Worm (Caenorhabditis elegans) whole organism, young adult: Measurements from ENCODE around the gene srw-67.

Experiments used
- B0019.2 ChIP-seq: fragments of 200-800 bp; sonication (Bioruptor generic); conservative IDR thresholded peaks from 2 replicates; pipeline ENCODE4 v1.3.6; 2022; ENCODE audit warnings: missing genetic modification reagents, missing genetic modification characterization, missing compliant biosample characterization
- B0336.3 ChIP-seq: fragments of 200-800 bp; sonication (Bioruptor generic); IDR thresholded peaks from 2 replicates; pipeline ENCODE4 v1.3.6; 2022; ENCODE audit warnings: missing genetic modification characterization, missing compliant biosample characterization
- C17E4.6 ChIP-seq: fragments of 200-800 bp; sonication (Bioruptor generic); IDR thresholded peaks from 2 replicates; pipeline ENCODE4 v1.3.6; 2022; ENCODE audit warnings: missing genetic modification reagents, missing genetic modification characterization, missing compliant biosample characterization
- F37B4.10 ChIP-seq: fragments of 200-800 bp; sonication (Bioruptor generic); IDR thresholded peaks from 2 replicates; pipeline ENCODE4 v1.3.6; 2022; ENCODE audit warnings: missing genetic modification characterization, missing compliant biosample characterization
- F52B5.7 ChIP-seq: sonication (generic microtip); optimal IDR thresholded peaks from 2 replicates; lab custom pipeline; 2016; ENCODE audit warnings: mild to moderate bottlenecking, missing genetic modification characterization, missing compliant biosample characterization
- F57A8.1 ChIP-seq: fragments of 200-800 bp; sonication (Bioruptor generic); optimal IDR thresholded peaks from 2 replicates; lab custom pipeline; 2018; ENCODE audit warnings: mild to moderate bottlenecking, missing genetic modification characterization, moderate library complexity, missing compliant biosample characterization
- F57C9.4 ChIP-seq: sonication (generic microtip); optimal IDR thresholded peaks from 2 replicates; lab custom pipeline; 2017; ENCODE audit warnings: mild to moderate bottlenecking, missing genetic modification characterization, missing compliant biosample characterization
- T07F8.4 ChIP-seq: sonication (generic microtip); optimal IDR thresholded peaks from 2 replicates; lab custom pipeline; 2016; ENCODE audit warnings: mild to moderate bottlenecking, missing genetic modification characterization, moderate library complexity, missing compliant biosample characterization
- Y67H2A.10 ChIP-seq: fragments of 200-800 bp; sonication (Bioruptor generic); conservative IDR thresholded peaks from 2 replicates; pipeline ENCODE4 v1.3.6; 2022; ENCODE audit warnings: missing genetic modification reagents, missing genetic modification characterization, missing compliant biosample characterization
- athp-1 ChIP-seq: sonication (generic microtip); optimal IDR thresholded peaks from 2 replicates; lab custom pipeline; 2017; ENCODE audit warnings: mild to moderate bottlenecking, missing genetic modification characterization, missing compliant biosample characterization
- bed-1 ChIP-seq: fragments of 200-800 bp; sonication (Bioruptor generic); IDR thresholded peaks from 2 replicates; pipeline ENCODE4 v1.3.6; 2022; ENCODE audit warnings: missing genetic modification reagents, missing genetic modification characterization, missing compliant biosample characterization
- bed-2 ChIP-seq: fragments of 200-800 bp; sonication (Bioruptor generic); IDR thresholded peaks from 2 replicates; pipeline ENCODE4 v1.3.6; 2022; ENCODE audit warnings: missing genetic modification reagents, missing genetic modification characterization, missing compliant biosample characterization
- ccch-3 ChIP-seq: fragments of 200-800 bp; sonication (Bioruptor generic); optimal IDR thresholded peaks from 2 replicates; lab custom pipeline; 2018; ENCODE audit warnings: mild to moderate bottlenecking, missing genetic modification characterization, missing compliant biosample characterization
- cebp-1 ChIP-seq, 2 experiments: fragments of 200-800 bp in 1 of 2; sonication (Bioruptor generic) in 1 of 2; sonication (generic microtip) in 1 of 2; IDR thresholded peaks in 1 of 2; optimal IDR thresholded peaks in 1 of 2; 2 replicates each; pipeline versions ENCODE4 v1.3.6 to Lab custom; 2017 to 2022; ENCODE audit warnings: missing compliant biosample characterization in 2 of 2, missing genetic modification characterization in 2 of 2, mild to moderate bottlenecking in 1 of 2, missing genetic modification reagents in 1 of 2, moderate library complexity in 1 of 2
- ceh-27 ChIP-seq: fragments of 200-800 bp; sonication (Bioruptor generic); optimal IDR thresholded peaks from 2 replicates; lab custom pipeline; 2018; ENCODE audit warnings: mild to moderate bottlenecking, missing genetic modification characterization, moderate library complexity, missing compliant biosample characterization
- ceh-40 ChIP-seq: fragments of 200-800 bp; sonication (Bioruptor generic); IDR thresholded peaks from 2 replicates; pipeline ENCODE4 v1.3.6; 2022; ENCODE audit warnings: missing genetic modification characterization, missing compliant biosample characterization
- ceh-79 ChIP-seq: sonication (generic microtip); optimal IDR thresholded peaks from 2 replicates; lab custom pipeline; 2017; ENCODE audit warnings: mild to moderate bottlenecking, missing genetic modification characterization, missing compliant biosample characterization
- ceh-91 ChIP-seq: fragments of 200-800 bp; sonication (Bioruptor generic); IDR thresholded peaks from 2 replicates; pipeline ENCODE4 v1.3.6; 2022; ENCODE audit warnings: missing genetic modification reagents, missing genetic modification characterization, missing compliant biosample characterization
- chd-7 ChIP-seq: sonication (generic microtip); optimal IDR thresholded peaks from 2 replicates; lab custom pipeline; 2016; ENCODE audit warnings: mild to moderate bottlenecking, missing genetic modification characterization, moderate library complexity, missing compliant biosample characterization
- dox-1 ChIP-seq: fragments of 200-800 bp; sonication (Bioruptor generic); IDR thresholded peaks from 2 replicates; pipeline ENCODE4 v1.3.6; 2022; ENCODE audit warnings: missing genetic modification reagents, missing genetic modification characterization, missing compliant biosample characterization
- dpff-1 ChIP-seq: sonication (generic microtip); optimal IDR thresholded peaks from 2 replicates; lab custom pipeline; 2017; ENCODE audit warnings: mild to moderate bottlenecking, missing genetic modification characterization, missing compliant biosample characterization
- ets-4 ChIP-seq: fragments of 200-800 bp; sonication (Bioruptor generic); optimal IDR thresholded peaks from 2 replicates; lab custom pipeline; 2018; ENCODE audit warnings: mild to moderate bottlenecking, missing genetic modification characterization, missing compliant biosample characterization
- him-1 ChIP-seq: sonication (generic microtip); optimal IDR thresholded peaks from 2 replicates; lab custom pipeline; 2016; ENCODE audit warnings: missing genotype, missing genetic modification reagents, missing genetic modification characterization, missing compliant biosample characterization
- hmg-1.2 ChIP-seq: fragments of 200-800 bp; sonication (Bioruptor generic); IDR thresholded peaks from 2 replicates; pipeline ENCODE4 v1.3.6; 2022; ENCODE audit warnings: missing genetic modification reagents, missing genetic modification characterization, missing compliant biosample characterization
- hsf-1 ChIP-seq: fragments of 200-800 bp; sonication (Bioruptor generic); IDR thresholded peaks from 2 replicates; pipeline ENCODE4 v1.3.6; 2022; ENCODE audit warnings: missing genetic modification reagents, missing genetic modification characterization, missing compliant biosample characterization
- lin-40 ChIP-seq: sonication (generic microtip); optimal IDR thresholded peaks from 2 replicates; lab custom pipeline; 2016; ENCODE audit warnings: missing genetic modification characterization, mild to moderate bottlenecking, missing compliant biosample characterization, missing genotype, missing genetic modification reagents
- lsy-27 ChIP-seq: sonication (generic microtip); optimal IDR thresholded peaks from 2 replicates; lab custom pipeline; 2017; ENCODE audit warnings: missing genetic modification characterization, mild to moderate bottlenecking, missing compliant biosample characterization, antibody characterized with exemption, missing genotype, borderline replicate concordance; ENCODE audit not compliant: insufficient read depth
- mxl-1 ChIP-seq: sonication (generic microtip); optimal IDR thresholded peaks from 2 replicates; lab custom pipeline; 2016; ENCODE audit warnings: missing genetic modification characterization, missing compliant biosample characterization
- nfya-2 ChIP-seq: fragments of 200-800 bp; sonication (Bioruptor generic); IDR thresholded peaks from 2 replicates; pipeline ENCODE4 v1.3.6; 2022; ENCODE audit warnings: missing genetic modification reagents, missing genetic modification characterization, missing compliant biosample characterization
- nhr-120 ChIP-seq: fragments of 200-800 bp; sonication (Bioruptor generic); IDR thresholded peaks from 2 replicates; pipeline ENCODE4 v1.3.6; 2022; ENCODE audit warnings: missing genetic modification characterization, missing compliant biosample characterization
- nhr-27 ChIP-seq: fragments of 200-800 bp; sonication (Bioruptor generic); optimal IDR thresholded peaks from 2 replicates; lab custom pipeline; 2018; ENCODE audit warnings: mild to moderate bottlenecking, missing genetic modification characterization, moderate library complexity, missing compliant biosample characterization
- nhr-90 ChIP-seq: sonication (generic microtip); optimal IDR thresholded peaks from 2 replicates; lab custom pipeline; 2016; ENCODE audit warnings: missing genotype, mild to moderate bottlenecking, missing genetic modification characterization, missing compliant biosample characterization
- sea-2 ChIP-seq: fragments of 200-800 bp; sonication (Bioruptor generic); IDR thresholded peaks from 2 replicates; pipeline ENCODE4 v1.3.6; 2022; ENCODE audit warnings: missing genetic modification characterization, missing compliant biosample characterization
- snpc-1.1 ChIP-seq: sonication (generic microtip); optimal IDR thresholded peaks from 2 replicates; lab custom pipeline; 2017; ENCODE audit warnings: missing genetic modification characterization, mild to moderate bottlenecking, missing compliant biosample characterization, antibody characterized with exemption, moderate library complexity, missing genotype, missing genetic modification reagents; ENCODE audit not compliant: insufficient read depth
- snpc-1.3 ChIP-seq: sonication (generic microtip); optimal IDR thresholded peaks from 2 replicates; lab custom pipeline; 2017; ENCODE audit warnings: missing genetic modification characterization, mild to moderate bottlenecking, missing compliant biosample characterization, antibody characterized with exemption, moderate library complexity, missing genotype, missing genetic modification reagents; ENCODE audit not compliant: insufficient read depth
- somi-1 ChIP-seq: fragments of 200-800 bp; sonication (Bioruptor generic); optimal IDR thresholded peaks from 2 replicates; lab custom pipeline; 2018; ENCODE audit warnings: mild to moderate bottlenecking, missing genetic modification characterization, missing compliant biosample characterization
- sptf-2 ChIP-seq: fragments of 200-800 bp; sonication (Bioruptor generic); optimal IDR thresholded peaks from 2 replicates; lab custom pipeline; 2018; ENCODE audit warnings: mild to moderate bottlenecking, missing genetic modification characterization, missing compliant biosample characterization
- unc-130 ChIP-seq: sonication (generic microtip); optimal IDR thresholded peaks from 2 replicates; lab custom pipeline; 2016; ENCODE audit warnings: missing genetic modification reagents, missing genetic modification characterization, missing compliant biosample characterization
- xnd-1 ChIP-seq: sonication (generic microtip); optimal IDR thresholded peaks from 2 replicates; lab custom pipeline; 2016; ENCODE audit warnings: missing genotype, missing genetic modification reagents, missing genetic modification characterization, missing compliant biosample characterization
- zim-3 ChIP-seq: sonication (generic microtip); optimal IDR thresholded peaks from 2 replicates; lab custom pipeline; 2017; ENCODE audit warnings: mild to moderate bottlenecking, missing genetic modification characterization, moderate library complexity, missing compliant biosample characterization
- ztf-18 ChIP-seq: sonication (generic microtip); optimal IDR thresholded peaks from 2 replicates; lab custom pipeline; 2016; ENCODE audit warnings: missing genotype, mild to moderate bottlenecking, missing genetic modification characterization, missing compliant biosample characterization
- ztf-28 ChIP-seq: fragments of 200-800 bp; sonication (Bioruptor generic); IDR thresholded peaks from 2 replicates; pipeline ENCODE4 v1.3.6; 2022; ENCODE audit warnings: missing genetic modification reagents, missing genetic modification characterization, missing compliant biosample characterization
- ztf-3 ChIP-seq: fragments of 200-800 bp; sonication (Bioruptor generic); optimal IDR thresholded peaks from 2 replicates; lab custom pipeline; 2018; ENCODE audit warnings: mild to moderate bottlenecking, missing genetic modification characterization, missing compliant biosample characterization
- ztf-6 ChIP-seq: fragments of 200-800 bp; sonication (Bioruptor generic); IDR thresholded peaks from 2 replicates; pipeline ENCODE4 v1.3.6; 2022; ENCODE audit warnings: missing genetic modification reagents, missing genetic modification characterization, missing compliant biosample characterization

The srw-67 gene

ce11 chrV:7432441-7433146 lies 15.1 kb downstream of the srw-67 start (continued):
- TF ChIP-seq sptf-2 (no peak), ceh-91 (GFP tag; lab: Robert Waterston, UW) (no peak), Y67H2A.10 (GFP tag; lab: Robert Waterston, UW) (no peak), bed-1 (no peak), cebp-1 (GFP tag; IDR thresholded peaks at IDR 0.05; lab: Robert Waterston, UW) (no peak; the same call in 1 of the 2 replicates), cebp-1 (tag; optimal IDR thresholded peaks at IDR 0.05; lab: Kevin White, UChicago) (peak; percentile 70), lsy-27 (tag; lab: Kevin White, UChicago) (no peak), ets-4 (peak; percentile 63), ztf-6 (GFP tag; lab: Robert Waterston, UW) (no peak), bed-2 (GFP tag; lab: Robert Waterston, UW) (no peak), chd-7 (tag; lab: Kevin White, UChicago) (peak; percentile 82), F52B5.7 (tag; lab: Kevin White, UChicago) (peak; percentile 96), snpc-1.1 (tag; lab: Kevin White, UChicago) (no peak), somi-1 (GFP tag; lab: Kevin White, UChicago) (no peak), lin-40 (tag; lab: Kevin White, UChicago) (no peak), nhr-90 (tag; lab: Kevin White, UChicago) (peak; percentile 66), ccch-3 (no peak), ztf-3 (GFP tag; lab: Kevin White, UChicago) (peak; percentile 22)

- TF ChIP-seq ztf-18 (tag; lab: Kevin White, UChicago) (no peak), ceh-79 (no peak), hsf-1 (GFP tag; lab: Robert Waterston, UW) (no peak), ztf-28 (GFP tag; lab: Robert Waterston, UW) (no peak), xnd-1 (tag; lab: Kevin White, UChicago) (no peak), T07F8.4 (tag; lab: Kevin White, UChicago) (no peak), dpff-1 (tag; lab: Kevin White, UChicago) (no peak), ztf-3 (GFP tag; lab: Kevin White, UChicago) (no peak), sptf-2 (no peak), dox-1 (GFP tag; lab: Robert Waterston, UW) (no peak), lsy-27 (tag; lab: Kevin White, UChicago) (no peak), nhr-120 (GFP tag; lab: Robert Waterston, UW) (no peak), B0336.3 (no peak), F57A8.1 (GFP tag; lab: Kevin White, UChicago) (no peak), mxl-1 (tag; lab: Kevin White, UChicago) (no peak), sea-2 (GFP tag; lab: Robert Waterston, UW) (no peak), somi-1 (GFP tag; lab: Kevin White, UChicago) (peak; percentile 50), hmg-1.2 (GFP tag; lab: Robert Waterston, UW) (peak; percentile 32; the same call in 1 of the 2 replicates), nfya-2 (GFP tag; lab: Robert Waterston, UW) (no peak), ceh-27 (GFP tag; lab: Kevin White, UChicago) (peak; percentile 52), C17E4.6 (GFP tag; lab: Robert Waterston, UW) (no peak), F37B4.10 (no peak), snpc-1.3 (tag; lab: Kevin White, UChicago) (no peak), ceh-40 (GFP tag; lab: Robert Waterston, UW) (no peak), ceh-91 (GFP tag; lab: Robert Waterston, UW) (no peak), B0019.2 (no peak), zim-3 (tag; lab: Kevin White, UChicago) (no peak), him-1 (tag; lab: Kevin White, UChicago) (no peak), snpc-1.1 (tag; lab: Kevin White, UChicago) (no peak), unc-130 (no peak), nhr-27 (no peak), athp-1 (tag; lab: Kevin White, UChicago) (no peak), F57C9.4 (no peak), ztf-6 (GFP tag; lab: Robert Waterston, UW) (no peak)
Measured at ce11 chrV:7434805-7435363, 17.4 kb downstream of the srw-67 start.
